Fruit fly (Drosophila melanogaster) whole organism, embryonic: ENCODE data around the gene CG8173.

ENCODE experiments used
- Awh ChIP-seq: fragments of 200-800 bp; sonication (Bioruptor generic); IDR thresholded peaks from 2 replicates; pipeline ENCODE4, ENCODE4 v1.3.6; 2022; ENCODE audit warnings: missing biosample characterization, missing genetic modification characterization
- C15 ChIP-seq: fragments of 200-800 bp; sonication (Bioruptor generic); IDR thresholded peaks from 3 replicates; pipeline ENCODE4 v1.3.6; 2022; ENCODE audit warnings: missing biosample characterization, missing genetic modification characterization
- CG1024 ChIP-seq: fragments of 200-800 bp; sonication (Bioruptor generic); IDR thresholded peaks from 2 replicates; pipeline ENCODE4 v1.3.6; 2022; ENCODE audit warnings: missing biosample characterization, missing genetic modification characterization
- CG10274 ChIP-seq: fragments of 200-800 bp; sonication (Bioruptor generic); optimal IDR thresholded peaks from 3 replicates; lab custom pipeline; 2017; ENCODE audit warnings: missing biosample characterization, mild to moderate bottlenecking, missing genetic modification characterization
- CG12155 ChIP-seq: fragments of 200-800 bp; sonication (Bioruptor generic); optimal IDR thresholded peaks from 3 replicates; lab custom pipeline; 2016; ENCODE audit warnings: missing biosample characterization, missing genetic modification characterization
- CG12391 ChIP-seq: fragments of 200-800 bp; sonication (Bioruptor generic); optimal IDR thresholded peaks from 3 replicates; lab custom pipeline; 2018; ENCODE audit warnings: missing biosample characterization, mild to moderate bottlenecking, missing genetic modification characterization, moderate library complexity
- CG12659 ChIP-seq: fragments of 200-800 bp; sonication (Bioruptor generic); optimal IDR thresholded peaks from 3 replicates; lab custom pipeline; 2017; ENCODE audit warnings: mild to moderate bottlenecking, missing biosample characterization, missing genetic modification reagents, missing genetic modification characterization
- CG13296 ChIP-seq: fragments of 200-800 bp; sonication (Bioruptor generic); optimal IDR thresholded peaks from 3 replicates; lab custom pipeline; 2018; ENCODE audit warnings: missing biosample characterization, mild to moderate bottlenecking, missing genetic modification characterization
- CG13894 ChIP-seq: fragments of 200-800 bp; sonication (Bioruptor generic); optimal IDR thresholded peaks from 3 replicates; lab custom pipeline; 2018; ENCODE audit warnings: missing biosample characterization, mild to moderate bottlenecking, missing genetic modification characterization, moderate library complexity
- CG15073 ChIP-seq: fragments of 200-800 bp; sonication (Bioruptor generic); optimal IDR thresholded peaks from 2 replicates; lab custom pipeline; 2016; ENCODE audit warnings: missing biosample characterization, missing genetic modification characterization
- CG1603 ChIP-seq: fragments of 200-800 bp; sonication (Bioruptor generic); optimal IDR thresholded peaks from 2 replicates; lab custom pipeline; 2019; ENCODE audit warnings: missing biosample characterization, mild to moderate bottlenecking, missing genetic modification characterization, moderate library complexity
- CG17829 ChIP-seq: fragments of 200-800 bp; optimal IDR thresholded peaks from 2 replicates; lab custom pipeline; 2019; ENCODE audit warnings: missing biosample characterization, mild to moderate bottlenecking, missing genetic modification characterization, moderate library complexity
- CG1792 ChIP-seq: fragments of 200-800 bp; sonication (Bioruptor generic); optimal IDR thresholded peaks from 2 replicates; lab custom pipeline; 2016; ENCODE audit warnings: missing biosample characterization, missing genetic modification characterization
- CG2889 ChIP-seq: fragments of 200-800 bp; sonication (Bioruptor generic); IDR thresholded peaks from 3 replicates; pipeline ENCODE4 v1.3.6; 2022; ENCODE audit warnings: missing biosample characterization, missing genetic modification characterization
- CG32532 ChIP-seq: fragments of 200-800 bp; sonication (Bioruptor generic); IDR thresholded peaks from 2 replicates; pipeline ENCODE4 v1.3.6; 2022; ENCODE audit warnings: missing biosample characterization, missing genetic modification characterization
- CG3281 ChIP-seq: fragments of 200-800 bp; sonication (Bioruptor generic); optimal IDR thresholded peaks from 3 replicates; lab custom pipeline; 2017; ENCODE audit warnings: missing biosample characterization, mild to moderate bottlenecking, missing genetic modification characterization
- CG4328 ChIP-seq: fragments of 200-800 bp; sonication (Bioruptor generic); optimal IDR thresholded peaks from 3 replicates; lab custom pipeline; 2017; ENCODE audit warnings: missing biosample characterization, missing genetic modification reagents, missing genetic modification characterization
- CG4404 ChIP-seq: fragments of 200-800 bp; sonication (Bioruptor generic); IDR thresholded peaks from 2 replicates; pipeline ENCODE4 v1.3.6; 2022; ENCODE audit warnings: missing biosample characterization, missing genetic modification characterization
- CG4707 ChIP-seq: fragments of 200-800 bp; sonication (Bioruptor generic); optimal IDR thresholded peaks from 2 replicates; lab custom pipeline; 2018; ENCODE audit warnings: missing biosample characterization, mild to moderate bottlenecking, missing genetic modification characterization, moderate library complexity
- CG6765 ChIP-seq: fragments of 200-800 bp; sonication (Bioruptor generic); optimal IDR thresholded peaks from 3 replicates; lab custom pipeline; 2017; ENCODE audit warnings: missing biosample characterization, mild to moderate bottlenecking, missing genetic modification characterization
- CG9609 ChIP-seq: fragments of 200-800 bp; sonication (Bioruptor generic); optimal IDR thresholded peaks from 3 replicates; lab custom pipeline; 2016; ENCODE audit warnings: missing biosample characterization, missing genetic modification characterization
- CoRest ChIP-seq: fragments of 200-800 bp; sonication (Bioruptor generic); optimal IDR thresholded peaks from 3 replicates; lab custom pipeline; 2018; ENCODE audit warnings: missing biosample characterization, mild to moderate bottlenecking, missing genetic modification characterization, moderate library complexity
- D19A ChIP-seq: fragments of 200-800 bp; optimal IDR thresholded peaks from 3 replicates; lab custom pipeline; 2019; ENCODE audit warnings: missing biosample characterization, mild to moderate bottlenecking, missing genetic modification characterization, moderate library complexity
- HmgZ ChIP-seq: fragments of 200-800 bp; sonication (Bioruptor generic); optimal IDR thresholded peaks from 2 replicates; lab custom pipeline; 2018; ENCODE audit warnings: missing biosample characterization, mild to moderate bottlenecking, missing genetic modification characterization
- Lhr ChIP-seq: fragments of 200-800 bp; sonication (Bioruptor generic); optimal IDR thresholded peaks from 3 replicates; lab custom pipeline; 2017; ENCODE audit warnings: mild to moderate bottlenecking, missing biosample characterization, missing genetic modification reagents, missing genetic modification characterization
- Mad ChIP-seq: fragments of 200-800 bp; sonication (Bioruptor generic); optimal IDR thresholded peaks from 2 replicates; lab custom pipeline; 2016; ENCODE audit warnings: missing biosample characterization, missing genetic modification characterization
- Med ChIP-seq: fragments of 200-800 bp; sonication (Bioruptor generic); peaks from one replicate; lab custom pipeline; 2016; ENCODE audit warnings: missing biosample characterization, missing genetic modification characterization, mild to moderate bottlenecking, inconsistent platforms, moderate library complexity
- Sin3A ChIP-seq: fragments of >200 bp; optimal IDR thresholded peaks from 2 replicates; lab custom pipeline; 2018
- Sry-δ ChIP-seq: fragments of 200-800 bp; sonication (Bioruptor generic); optimal IDR thresholded peaks from 2 replicates; lab custom pipeline; 2016; ENCODE audit warnings: missing biosample characterization, missing genetic modification characterization
- Ssrp ChIP-seq: fragments of 200-800 bp; sonication (Bioruptor generic); optimal IDR thresholded peaks from 2 replicates; lab custom pipeline; 2018; ENCODE audit warnings: missing biosample characterization, mild to moderate bottlenecking, missing genetic modification characterization, moderate library complexity
- Vsx1 ChIP-seq: fragments of 200-800 bp; sonication (Bioruptor generic); optimal IDR thresholded peaks from 2 replicates; lab custom pipeline; 2017; ENCODE audit warnings: missing biosample characterization, mild to moderate bottlenecking, missing genetic modification characterization, missing genetic modification reagents
- al ChIP-seq: fragments of 200-800 bp; sonication (Bioruptor generic); IDR thresholded peaks from 2 replicates; pipeline ENCODE4 v1.3.6; 2022; ENCODE audit warnings: missing biosample characterization, missing genetic modification characterization
- amos ChIP-seq: fragments of 200-800 bp; sonication (Bioruptor generic); IDR thresholded peaks from 2 replicates; pipeline ENCODE4 v1.3.6; 2022; ENCODE audit warnings: missing biosample characterization, missing genetic modification characterization; ENCODE audit not compliant: partially characterized antibody
- ara ChIP-seq: fragments of 200-800 bp; sonication (Bioruptor generic); IDR thresholded peaks from 2 replicates; pipeline ENCODE4 v1.3.6; 2022; ENCODE audit warnings: missing biosample characterization, missing genetic modification characterization
- ase ChIP-seq: fragments of 200-800 bp; sonication (Bioruptor generic); IDR thresholded peaks from 3 replicates; pipeline ENCODE4 v1.3.6; 2022; ENCODE audit warnings: missing biosample characterization, missing genetic modification characterization
- dpn ChIP-seq, 2 experiments: fragments of 200-800 bp; sonication (Bioruptor generic); optimal IDR thresholded peaks; 3 replicates each; lab custom pipeline; 2016; ENCODE audit warnings: missing biosample characterization in 2 of 2, missing genetic modification characterization in 2 of 2
- ewg ChIP-seq: fragments of 200-800 bp; sonication (Bioruptor generic); optimal IDR thresholded peaks from 3 replicates; lab custom pipeline; 2017; ENCODE audit warnings: mild to moderate bottlenecking, missing biosample characterization, missing genetic modification reagents, missing genetic modification characterization
- fu2 ChIP-seq: fragments of 200-800 bp; sonication (Bioruptor generic); optimal IDR thresholded peaks from 2 replicates; lab custom pipeline; 2016; ENCODE audit warnings: missing biosample characterization, missing genetic modification characterization
- grau ChIP-seq: fragments of 200-800 bp; optimal IDR thresholded peaks from 3 replicates; lab custom pipeline; 2019; ENCODE audit warnings: missing biosample characterization, mild to moderate bottlenecking, missing genetic modification characterization, moderate library complexity
- gsb ChIP-seq: fragments of 200-800 bp; sonication (Bioruptor generic); IDR thresholded peaks from 2 replicates; pipeline ENCODE4 v1.3.6; 2022; ENCODE audit warnings: missing biosample characterization, missing genetic modification characterization
- gsb-n ChIP-seq: fragments of 200-800 bp; sonication (Bioruptor generic); optimal IDR thresholded peaks from 3 replicates; lab custom pipeline; 2018; ENCODE audit warnings: missing biosample characterization, mild to moderate bottlenecking, missing genetic modification characterization
- hth ChIP-seq: fragments of >200 bp; optimal IDR thresholded peaks from 2 replicates; lab custom pipeline; 2017; ENCODE audit warnings: inconsistent platforms
- jumu ChIP-seq: fragments of 200-800 bp; sonication (Bioruptor generic); optimal IDR thresholded peaks from 3 replicates; lab custom pipeline; 2016; ENCODE audit warnings: missing biosample characterization, missing genetic modification characterization
- knrl ChIP-seq: fragments of 200-800 bp; sonication (Bioruptor generic); IDR thresholded peaks from 3 replicates; pipeline ENCODE4 v1.3.6; 2022; ENCODE audit warnings: missing biosample characterization, missing genetic modification characterization; ENCODE audit not compliant: partially characterized antibody
- nerfin-1 ChIP-seq: fragments of 200-800 bp; sonication (Bioruptor generic); optimal IDR thresholded peaks from 3 replicates; lab custom pipeline; 2019; ENCODE audit warnings: missing biosample characterization, mild to moderate bottlenecking, missing genetic modification characterization, moderate library complexity
- otp ChIP-seq: fragments of 200-800 bp; sonication (Bioruptor generic); IDR thresholded peaks from 3 replicates; pipeline ENCODE4, ENCODE4 v1.3.6; 2022; ENCODE audit warnings: missing biosample characterization, missing genetic modification characterization
- pum ChIP-seq: fragments of 200-800 bp; sonication (Bioruptor generic); optimal IDR thresholded peaks from 2 replicates; lab custom pipeline; 2016; ENCODE audit warnings: missing biosample characterization, missing genetic modification characterization
- rib ChIP-seq: fragments of 200-800 bp; sonication (Bioruptor generic); IDR thresholded peaks from 2 replicates; pipeline ENCODE4 v1.3.6; 2022; ENCODE audit warnings: missing biosample characterization, missing genetic modification characterization
- stwl ChIP-seq: fragments of 200-800 bp; sonication (Bioruptor generic); optimal IDR thresholded peaks from 3 replicates; lab custom pipeline; 2018; ENCODE audit warnings: missing biosample characterization, mild to moderate bottlenecking, missing genetic modification characterization, moderate library complexity
- tgo ChIP-seq: fragments of 200-800 bp; sonication (Bioruptor generic); IDR thresholded peaks from 3 replicates; pipeline ENCODE4 v1.3.6; 2022; ENCODE audit warnings: missing biosample characterization, missing genetic modification characterization
- tll ChIP-seq, 2 experiments: fragments of 200-800 bp in 1 of 2; fragments of >200 bp in 1 of 2; sonication (Bioruptor generic) in 1 of 2; optimal IDR thresholded peaks; 2 replicates each; lab custom pipeline; 2017 to 2019; ENCODE audit warnings: missing biosample characterization in 2 of 2, missing genetic modification characterization in 2 of 2, mild to moderate bottlenecking in 1 of 2, moderate library complexity in 1 of 2
- ttk ChIP-seq: fragments of 200-800 bp; sonication (Bioruptor generic); IDR thresholded peaks from 2 replicates; pipeline ENCODE4 v2.1.2; 2022; ENCODE audit warnings: missing biosample characterization, missing genetic modification characterization
- wek ChIP-seq: fragments of 200-800 bp; sonication (Bioruptor generic); optimal IDR thresholded peaks from 3 replicates; lab custom pipeline; 2018; ENCODE audit warnings: missing biosample characterization, mild to moderate bottlenecking, missing genetic modification characterization, moderate library complexity

The CG8173 gene

dm6 chrX:17696637-17697036 lies 12.8 kb downstream of the CG8173 start (continued):
- TF ChIP-seq Lhr = no peak
- peak; percentile 77 for TF ChIP-seq CoRest
- no peak for TF ChIP-seq CG4328 (GFP tag; lab: Kevin White, UChicago)
- TF ChIP-seq D19A (tag; lab: Kevin White, UChicago) = peak; percentile 8
- no peak for TF ChIP-seq amos (GFP tag; lab: Robert Waterston, UW)
- TF ChIP-seq wek = no peak
- peak; percentile 15 for TF ChIP-seq CG9609 (GFP tag; lab: Kevin White, UChicago)
- TF ChIP-seq CG12659 = peak; percentile 48
- peak; percentile 50; the same call in 1 of the 2 replicates for TF ChIP-seq ttk (GFP tag; lab: Robert Waterston, UW)
- peak; percentile 17 for TF ChIP-seq Ssrp (tag; lab: Kevin White, UChicago)
- TF ChIP-seq CG1792 = no peak
- no peak for TF ChIP-seq hth
- peak; percentile 68 for TF ChIP-seq CG13296
- TF ChIP-seq ara = 0 out of 2 replicates have a peak, but pooled peaks have one; percentile 14
- 0 out of 3 replicates have a peak, but pooled peaks have one; percentile 12 for TF ChIP-seq C15 (GFP tag; lab: Robert Waterston, UW)
- TF ChIP-seq fu2 (GFP tag; lab: Kevin White, UChicago) = peak; percentile 12
- TF ChIP-seq Awh (GFP tag; lab: Robert Waterston, UW) = no peak
- TF ChIP-seq CG10274 (GFP tag; lab: Kevin White, UChicago) = no peak
- peak; percentile 19 for TF ChIP-seq gsb-n (tag; lab: Kevin White, UChicago)
- no peak for TF ChIP-seq CG4707 (GFP tag; lab: Kevin White, UChicago)
- peak; percentile 10 for TF ChIP-seq pum (GFP tag; lab: Kevin White, UChicago)
- no peak for TF ChIP-seq CG15073 (GFP tag; lab: Kevin White, UChicago)
- TF ChIP-seq CG6765 (GFP tag; lab: Kevin White, UChicago) = no peak
- TF ChIP-seq CG1603 = no peak
- peak; percentile 27; the same call in 1 of the 3 replicates for TF ChIP-seq otp
- TF ChIP-seq ewg (GFP tag; lab: Kevin White, UChicago) = no peak
- TF ChIP-seq CG12155 (GFP tag; lab: Kevin White, UChicago) = no peak
- no peak for TF ChIP-seq Sin3A (lab: Kevin White, UChicago)
- no peak for TF ChIP-seq Mad (GFP tag; lab: Kevin White, UChicago)
- peak; percentile 51; the same call in 1 of the 3 replicates for TF ChIP-seq CG2889 (GFP tag; lab: Robert Waterston, UW)
- TF ChIP-seq ase (GFP tag; lab: Robert Waterston, UW) = peak; percentile 28; the same call in 1 of the 3 replicates
- TF ChIP-seq CG12391 (tag; lab: Kevin White, UChicago) = peak; percentile 48
- TF ChIP-seq dpn (GFP tag; optimal IDR thresholded peaks at IDR 0.05; lab: Kevin White, UChicago) = peak; percentile 25 to 41
- no peak for TF ChIP-seq CG1024 (GFP tag; lab: Robert Waterston, UW)

dm6 chrX:17695641-17696040 lies 13.8 kb downstream of the CG8173 start:
- TF ChIP-seq HmgZ (tag; lab: Kevin White, UChicago) = peak; percentile 55
- TF ChIP-seq nerfin-1 = no peak
- peak; percentile 3 for TF ChIP-seq grau (tag; lab: Kevin White, UChicago)
- no peak for TF ChIP-seq gsb (GFP tag; lab: Robert Waterston, UW)
- no peak for TF ChIP-seq CG17829 (tag; lab: Kevin White, UChicago)
- no peak for TF ChIP-seq rib (GFP tag; lab: Robert Waterston, UW)
- no peak for TF ChIP-seq knrl (GFP tag; lab: Robert Waterston, UW)
- no peak for TF ChIP-seq CG4404 (GFP tag; lab: Robert Waterston, UW)
- no peak for TF ChIP-seq al
- peak; percentile 32 for TF ChIP-seq stwl (tag; lab: Kevin White, UChicago)
- TF ChIP-seq CG32532 (GFP tag; lab: Robert Waterston, UW) = peak; percentile 31; the same call in 1 of the 2 replicates
- no peak for TF ChIP-seq CG3281
- TF ChIP-seq Vsx1 (GFP tag; lab: Kevin White, UChicago) = peak; percentile 37
- TF ChIP-seq tll (GFP tag; optimal IDR thresholded peaks at IDR 0.05; lab: Kevin White, UChicago) = no peak
- no peak for TF ChIP-seq Sry-δ (GFP tag; lab: Kevin White, UChicago)
- TF ChIP-seq tgo (GFP tag; lab: Robert Waterston, UW) = no peak
- peak; percentile 38 for TF ChIP-seq Med (GFP tag; lab: Kevin White, UChicago)
- peak; percentile 22 for TF ChIP-seq CG1603
- TF ChIP-seq jumu (GFP tag; lab: Kevin White, UChicago) = no peak
- TF ChIP-seq CG13894 (tag; lab: Kevin White, UChicago) = peak; percentile 22
